Worm (Caenorhabditis elegans) whole organism, dauer: ENCODE results near the gene pot-2.

Experiments
- unc-62 ChIP-seq: sonication (generic microtip); optimal IDR thresholded peaks from 2 replicates; lab custom pipeline; 2017; ENCODE audit warnings: missing biosample characterization, missing genetic modification reagents, missing genetic modification characterization

Gene pot-2

DNA sequence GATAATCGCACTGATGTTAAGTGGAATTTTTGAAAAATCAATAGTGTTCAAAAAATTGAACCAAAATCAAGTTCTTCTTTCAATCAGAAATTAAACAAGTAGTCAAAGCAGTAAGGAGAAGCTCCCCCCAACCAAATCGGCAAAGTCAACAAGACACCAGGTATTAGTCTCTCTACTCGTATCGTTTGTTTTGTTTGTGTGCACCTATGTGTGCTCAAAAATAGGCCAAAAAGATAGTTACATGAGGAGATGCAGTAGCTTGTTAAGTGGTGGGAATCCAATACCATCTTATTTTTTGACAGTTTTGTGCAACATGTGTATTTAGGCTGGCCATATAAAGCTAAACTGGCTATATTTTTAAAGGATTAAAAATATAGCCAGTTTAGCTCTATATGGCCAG, 17.7 kb upstream of the pot-2 start, which contains the start of gene K10H10.12:
TSS of gene K10H10.12 (minus strand) at position 101 of the 400 bp plus-strand sequence.
- TF ChIP-seq unc-62 (GFP tag; lab: Kevin White, UChicago) = no peak

DNA sequence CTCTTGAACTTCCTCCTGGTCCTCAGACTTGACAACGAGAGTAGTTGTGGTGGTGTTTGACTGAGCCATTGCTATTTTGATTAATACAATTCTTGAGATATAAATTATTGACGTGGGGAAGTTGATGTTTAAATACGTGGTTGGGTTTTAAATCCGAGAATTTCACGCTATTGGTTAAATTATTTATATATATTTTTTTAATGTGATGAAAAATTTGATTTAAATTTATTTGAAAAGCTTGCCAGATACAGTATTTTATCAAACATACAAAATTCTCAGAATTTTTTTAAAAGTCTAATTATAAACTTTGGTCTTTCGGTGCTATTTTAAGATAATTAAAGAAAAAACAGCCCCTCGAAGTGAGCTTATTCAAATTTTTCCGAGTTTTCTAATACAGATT, 16.4 kb upstream of the pot-2 start, which contains the start of the genes K10H10.7 and K10H10.10:
TSS of gene K10H10.7 (minus strand) at position 101 of the 400 bp plus-strand sequence.
TSS of gene K10H10.10 (plus strand) at position 204 of the 400 bp plus-strand sequence.
- no peak for TF ChIP-seq unc-62 (GFP tag; lab: Kevin White, UChicago)

DNA sequence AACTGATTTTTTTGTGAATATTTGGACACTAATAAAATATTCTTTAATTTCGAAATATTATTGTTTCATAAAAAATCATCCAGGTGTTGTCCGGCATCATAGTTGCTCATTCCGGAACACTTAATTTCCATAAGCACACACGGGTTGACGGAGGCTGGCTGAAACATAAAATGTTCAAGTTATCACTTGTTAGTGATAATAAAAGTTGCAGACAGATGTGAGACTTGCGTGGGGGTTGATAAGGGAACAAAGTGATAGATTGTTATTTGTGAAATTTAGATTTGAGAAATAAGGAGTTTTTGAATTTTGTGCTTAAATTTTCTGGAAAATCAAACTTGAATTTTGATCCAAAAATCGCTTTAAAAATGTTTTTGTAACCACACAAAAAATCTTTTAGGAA, 13.8 kb upstream of the pot-2 start:
- TF ChIP-seq unc-62 (GFP tag; lab: Kevin White, UChicago) = no peak

DNA sequence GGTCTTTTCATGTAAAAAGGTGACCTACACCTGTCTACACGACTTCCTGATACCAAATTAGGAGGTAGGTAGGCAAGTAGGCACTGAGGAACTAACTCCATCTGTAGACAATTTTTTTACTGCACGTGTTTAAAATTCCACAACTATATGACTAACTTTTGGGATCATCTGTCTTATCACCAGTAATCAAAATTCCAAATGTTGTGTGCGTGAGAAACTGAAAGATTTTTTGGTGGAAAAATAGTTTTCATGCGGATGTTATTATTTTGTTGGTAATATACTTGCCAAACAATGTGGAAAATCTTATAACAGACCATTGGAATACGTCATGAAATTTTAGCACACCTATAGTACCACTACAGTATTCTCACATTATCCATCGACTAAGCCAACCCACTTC, 12.8 kb upstream of the pot-2 start, which contains the start of gene K10H10.13:
TSS of gene K10H10.13 (minus strand) at position 101 of the 400 bp plus-strand sequence.
- no peak for TF ChIP-seq unc-62 (GFP tag; lab: Kevin White, UChicago)

DNA sequence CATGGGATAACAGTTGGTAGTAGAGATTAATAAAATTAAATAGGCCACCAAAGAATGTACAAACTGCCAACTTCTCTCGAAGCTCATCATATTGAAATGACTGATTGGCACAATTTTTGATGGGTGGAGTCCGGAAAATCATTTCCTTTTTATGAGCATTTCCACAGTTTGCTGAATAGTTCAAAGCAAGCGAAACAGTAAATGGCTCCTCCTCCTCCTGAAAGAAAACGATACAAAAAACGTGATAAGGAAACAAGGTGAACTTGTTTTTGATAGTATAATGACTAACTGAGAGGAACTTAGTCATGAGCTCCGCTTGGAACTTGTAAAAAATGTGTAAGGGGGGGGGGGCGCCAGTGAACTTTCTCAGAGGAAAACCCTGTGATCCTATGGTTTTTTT, 9.0 kb upstream of the pot-2 start, which contains the start of gene K10H10.9:
TSS of gene K10H10.9 (minus strand) at position 101 of the 400 bp plus-strand sequence.
- no peak for TF ChIP-seq unc-62 (GFP tag; lab: Kevin White, UChicago)

DNA sequence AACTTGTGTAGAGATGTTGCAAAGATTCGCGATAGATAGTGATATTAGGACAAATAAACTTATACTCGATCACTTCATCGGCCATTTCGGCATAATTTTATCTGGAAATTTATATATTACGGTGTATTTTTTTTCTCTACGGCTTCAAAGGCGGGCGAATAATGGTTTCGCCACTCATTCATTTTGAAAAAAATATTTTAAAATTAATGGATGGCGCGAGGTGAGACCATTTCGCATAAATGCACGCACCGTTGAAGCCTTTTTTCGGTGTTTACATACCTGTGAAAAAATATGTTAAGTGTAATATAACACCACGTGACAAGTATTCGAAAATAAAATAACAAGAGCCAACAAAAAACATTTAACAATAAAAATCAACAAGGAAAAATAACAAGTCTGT, 1.9 kb upstream of the pot-2 start, which contains the start of gene btb-19:
TSS of gene btb-19 (minus strand) at position 101 of the 400 bp plus-strand sequence.
- TF ChIP-seq unc-62 (GFP tag; lab: Kevin White, UChicago) = no peak

DNA sequence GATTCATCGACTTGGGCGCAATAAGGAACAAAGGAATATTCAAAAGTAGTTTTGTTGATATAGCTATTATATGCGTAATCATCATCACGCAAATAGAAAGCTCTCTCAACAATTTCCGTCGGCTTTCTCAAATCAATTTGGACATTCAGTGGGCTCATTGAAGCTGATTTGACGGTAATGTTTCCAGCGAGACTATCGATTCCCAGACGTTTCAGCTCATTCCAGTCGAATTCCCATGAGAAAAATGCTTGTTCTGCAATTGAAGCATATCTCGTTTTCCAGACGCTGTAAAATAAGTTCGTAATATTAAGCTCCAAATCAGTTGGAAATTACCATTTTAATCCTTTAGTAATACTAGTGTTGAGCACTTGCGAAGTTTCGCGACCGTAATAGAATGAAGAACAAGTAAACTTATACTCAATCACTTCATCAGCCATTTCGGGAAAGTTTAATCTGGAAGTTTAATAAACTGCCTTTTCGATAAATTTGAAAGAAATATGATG, 852 bp upstream of the pot-2 start, which contains the start of gene btb-20:
TSS of gene btb-20 (minus strand) at position 453 of the 503 bp plus-strand sequence.
- TF ChIP-seq unc-62 (GFP tag; lab: Kevin White, UChicago) = no peak

DNA sequence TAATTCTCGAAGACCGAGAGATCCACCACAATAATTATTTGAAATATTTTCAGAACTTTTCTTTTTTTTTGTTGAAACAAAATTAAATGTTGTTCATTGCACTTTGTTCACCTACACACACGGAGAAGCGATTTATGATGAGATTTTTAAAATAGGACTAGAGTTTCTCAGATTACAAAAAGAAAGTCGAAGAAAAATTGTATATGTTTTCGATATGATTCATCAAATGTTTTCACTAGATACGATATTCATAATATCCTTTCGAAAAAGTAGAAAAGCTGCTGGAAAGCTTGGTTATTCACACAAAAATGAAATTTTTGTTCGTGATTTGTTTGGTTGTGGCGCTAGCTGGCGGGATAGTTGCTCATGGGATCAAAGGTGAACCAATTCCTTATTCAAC, 1.0 kb downstream of the pot-2 start, which contains the start of gene F57C2.4:
TSS of gene F57C2.4 (plus strand) at position 301 of the 400 bp plus-strand sequence.
- TF ChIP-seq unc-62 (GFP tag; lab: Kevin White, UChicago) = no peak

DNA sequence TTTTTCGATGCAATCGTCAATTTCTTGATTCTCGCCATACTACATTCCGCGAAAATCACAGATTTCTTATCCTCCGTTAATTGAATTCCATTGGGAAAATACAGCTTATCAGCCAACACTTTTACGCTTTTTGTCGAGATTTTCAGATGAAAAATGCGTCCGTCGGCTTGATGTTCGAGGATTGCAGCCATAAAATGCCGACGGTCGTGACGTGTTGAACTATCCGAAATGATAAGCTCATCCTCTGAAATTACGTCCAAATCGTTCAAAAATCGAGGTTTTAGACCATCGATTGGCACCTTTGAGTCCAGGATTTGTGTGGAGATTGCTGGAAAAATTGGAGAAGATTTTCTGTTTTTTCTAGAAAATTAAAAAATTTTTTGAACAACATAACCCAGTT, 3.1 kb downstream of the pot-2 start:
- TF ChIP-seq unc-62 (GFP tag; lab: Kevin White, UChicago) = no peak

DNA sequence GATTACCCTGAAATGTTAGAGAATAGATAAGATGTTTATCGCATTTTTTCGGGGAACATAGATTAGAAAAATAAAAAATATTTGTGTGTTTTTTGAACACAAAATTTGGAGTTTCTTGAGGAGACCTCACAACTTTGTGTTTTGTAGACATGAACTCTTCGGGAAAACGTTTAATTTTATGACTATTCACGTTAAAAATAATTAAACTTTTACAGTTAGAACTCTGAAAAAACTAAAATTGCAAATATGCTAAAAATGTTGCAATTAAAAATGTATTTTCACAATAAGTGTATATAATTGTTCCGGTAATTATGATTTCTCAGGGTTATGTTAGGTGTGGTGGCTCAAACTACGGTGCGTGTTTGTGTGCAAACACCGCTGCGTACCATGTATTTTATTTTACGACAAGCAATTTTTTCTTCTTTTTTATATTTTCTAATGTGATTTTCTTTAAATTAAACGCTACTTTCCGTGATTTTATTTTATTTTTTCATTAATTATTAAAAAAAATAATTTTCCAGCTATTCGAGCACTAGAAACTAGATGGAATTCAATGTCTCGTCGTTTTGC, 4.3 kb downstream of the pot-2 start, which contains the start of the genes F57C2.5 and spat-1:
TSS of gene F57C2.5 (minus strand) at position 7 of the 570 bp plus-strand sequence.
TSS of gene spat-1 (plus strand) at position 520 of the 570 bp plus-strand sequence.
- TF ChIP-seq unc-62 (GFP tag; lab: Kevin White, UChicago) = no peak

DNA sequence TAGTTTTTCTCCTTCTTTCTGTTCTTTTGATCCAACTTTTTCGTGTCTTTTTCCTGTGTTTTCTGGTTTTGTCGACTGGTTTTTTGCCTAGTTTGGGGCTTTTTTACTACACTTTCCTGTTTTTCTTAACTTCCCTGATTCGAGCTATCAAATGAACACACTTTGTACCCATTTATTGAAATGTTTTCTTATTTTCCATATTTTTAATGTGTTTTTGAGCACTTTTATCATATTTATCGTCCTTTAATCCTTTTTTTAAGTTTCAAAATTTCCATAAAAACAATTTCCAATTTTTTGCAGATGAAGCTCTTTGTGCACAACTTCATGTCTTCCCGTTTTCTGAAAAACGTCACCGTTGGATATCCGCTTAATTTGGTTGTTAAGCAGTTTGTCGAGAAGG, 10.0 kb downstream of the pot-2 start, which contains the start of gene C04H5.1:
TSS of gene C04H5.1 (plus strand) at position 301 of the 400 bp plus-strand sequence.
- TF ChIP-seq unc-62 (GFP tag; lab: Kevin White, UChicago) = no peak

DNA sequence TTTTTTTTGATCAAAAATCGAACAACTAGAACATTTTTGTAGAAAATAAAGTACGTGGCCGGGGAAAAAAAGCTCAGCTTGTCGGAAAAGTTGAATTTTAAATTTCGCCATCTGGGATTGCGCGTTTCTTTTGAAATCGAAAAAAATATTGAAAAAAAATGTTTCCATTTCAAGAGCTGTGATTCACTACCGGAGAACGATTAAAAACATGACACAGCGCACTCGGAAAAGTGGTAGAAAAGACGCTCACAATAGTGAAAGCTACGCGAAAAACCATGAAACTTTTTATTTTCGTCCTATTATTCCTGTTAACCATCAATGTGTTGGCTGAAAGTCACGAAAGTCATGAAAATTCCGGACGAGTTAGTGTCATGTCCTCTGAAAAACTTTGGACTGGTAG, 13.8 kb downstream of the pot-2 start, which contains the start of the genes clec-147 and C04H5.7:
TSS of gene clec-147 (minus strand) at position 101 of the 400 bp plus-strand sequence.
TSS of gene C04H5.7 (plus strand) at position 219 of the 400 bp plus-strand sequence.
- no peak for TF ChIP-seq unc-62 (GFP tag; lab: Kevin White, UChicago)

DNA sequence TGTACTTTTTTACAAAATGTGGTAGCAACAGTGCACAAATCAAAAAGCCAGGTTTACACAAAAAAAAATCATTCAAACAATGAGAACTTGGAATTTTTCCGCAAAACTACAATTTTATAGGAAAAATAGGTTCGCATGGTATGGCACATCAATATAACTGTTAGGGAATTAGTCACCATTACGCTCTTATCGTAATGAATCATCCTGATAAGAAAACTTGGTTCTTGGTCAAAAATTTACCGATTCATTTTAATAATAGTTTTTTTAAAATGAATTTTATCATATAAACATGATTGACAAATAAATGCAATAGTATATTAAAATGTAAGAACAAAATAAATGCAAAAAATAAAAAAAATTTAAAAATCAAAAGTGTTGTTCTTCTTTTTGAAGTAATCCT, 16.6 kb downstream of the pot-2 start:
- TF ChIP-seq unc-62 (GFP tag; lab: Kevin White, UChicago) = no peak

DNA sequence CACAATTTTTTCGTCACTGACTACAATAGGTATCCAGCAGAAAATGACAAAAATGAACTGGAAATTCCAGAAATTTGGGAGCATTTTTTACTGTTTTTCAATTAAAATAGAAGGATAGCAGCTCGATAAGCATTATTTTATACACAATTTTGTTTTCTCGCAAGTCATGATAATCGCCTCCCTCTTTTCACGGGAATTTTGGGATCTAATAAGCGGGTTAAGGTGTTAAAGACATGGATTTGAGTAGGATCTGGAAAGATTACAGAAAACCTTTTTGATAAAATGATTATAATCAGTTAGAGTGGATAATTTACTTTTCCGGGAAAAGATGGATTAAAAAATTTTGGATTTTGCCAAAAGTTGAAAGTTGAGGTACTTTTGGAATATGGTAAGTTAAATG, 24.7 kb downstream of the pot-2 start, which contains the start of gene gcy-29:
TSS of gene gcy-29 (minus strand) at position 101 of the 400 bp plus-strand sequence.
- TF ChIP-seq unc-62 (GFP tag; lab: Kevin White, UChicago) = no peak

DNA sequence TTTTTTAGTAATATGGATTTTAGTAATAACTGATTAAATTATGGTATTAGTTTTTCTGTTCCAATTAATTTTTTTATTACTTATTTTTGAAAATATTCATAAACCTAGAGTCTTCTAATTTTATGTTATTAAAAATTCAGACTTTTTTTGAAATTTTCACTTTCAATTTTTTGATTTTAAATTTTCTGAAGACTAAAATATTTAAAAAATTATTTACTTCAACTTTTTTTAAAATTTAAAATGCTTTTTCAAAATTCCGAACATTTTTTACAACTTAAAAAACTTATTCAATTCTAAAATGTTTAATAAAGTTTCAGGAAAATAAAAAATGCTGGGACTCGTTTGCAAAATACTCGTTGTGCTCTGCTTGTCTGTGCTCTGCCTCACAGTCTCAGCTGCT, 26.6 kb downstream of the pot-2 start, which contains the start of gene nlp-41:
TSS of gene nlp-41 (plus strand) at position 301 of the 400 bp plus-strand sequence.
- no peak for TF ChIP-seq unc-62 (GFP tag; lab: Kevin White, UChicago)

DNA sequence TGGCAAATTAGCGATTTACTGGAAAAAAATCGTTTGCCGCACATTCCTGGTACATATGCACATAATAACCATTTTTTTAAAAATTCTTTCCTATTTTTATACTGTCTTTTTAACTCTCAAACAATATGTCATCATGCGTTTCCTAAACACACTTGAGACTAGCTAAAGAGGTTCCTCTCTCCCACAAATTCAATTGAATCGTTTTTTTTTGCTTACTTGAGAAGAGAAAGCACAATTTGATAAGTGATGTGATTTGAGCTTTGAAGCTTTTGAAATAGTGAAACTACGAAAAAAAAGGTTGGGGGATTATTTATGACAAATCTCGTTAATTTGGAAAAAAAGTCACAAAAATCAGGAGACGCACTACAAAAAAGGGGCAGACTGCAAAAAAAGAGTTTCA, 31.0 kb downstream of the pot-2 start:
- TF ChIP-seq unc-62 (GFP tag; lab: Kevin White, UChicago) = no peak
